Fruit fly (Drosophila melanogaster) whole organism, embryonic: Measurements from ENCODE around the gene Frq2.

Source experiments
- Antp ChIP-seq: fragments of 200-800 bp; sonication (Bioruptor generic); optimal IDR thresholded peaks from 3 replicates; lab custom pipeline; 2016; ENCODE audit warnings: missing biosample characterization, missing genetic modification characterization
- C15 ChIP-seq: fragments of 200-800 bp; sonication (Bioruptor generic); IDR thresholded peaks from 3 replicates; pipeline ENCODE4 v1.3.6; 2022; ENCODE audit warnings: missing biosample characterization, missing genetic modification characterization
- CG10147 ChIP-seq: fragments of 200-800 bp; sonication (Bioruptor generic); optimal IDR thresholded peaks from 2 replicates; lab custom pipeline; 2019; ENCODE audit warnings: missing biosample characterization, mild to moderate bottlenecking, missing genetic modification characterization, moderate library complexity
- CG10543 ChIP-seq: fragments of 200-800 bp; sonication (Bioruptor generic); optimal IDR thresholded peaks from 3 replicates; lab custom pipeline; 2017; ENCODE audit warnings: missing biosample characterization, mild to moderate bottlenecking, missing genetic modification characterization, moderate library complexity
- CG10959 ChIP-seq: fragments of 200-800 bp; sonication (Bioruptor generic); IDR thresholded peaks from 2 replicates; pipeline ENCODE4 v1.3.6; 2022; ENCODE audit warnings: missing biosample characterization, missing genetic modification characterization
- CG14710 ChIP-seq: fragments of 200-800 bp; sonication (Bioruptor generic); optimal IDR thresholded peaks from 3 replicates; lab custom pipeline; 2019; ENCODE audit warnings: missing biosample characterization, mild to moderate bottlenecking, missing genetic modification characterization, moderate library complexity
- CG15269 ChIP-seq: fragments of 200-800 bp; sonication (Bioruptor generic); optimal IDR thresholded peaks from 2 replicates; lab custom pipeline; 2018; ENCODE audit warnings: missing biosample characterization, mild to moderate bottlenecking, missing genetic modification characterization, moderate library complexity
- CG15514 ChIP-seq: fragments of 200-800 bp; sonication (Bioruptor generic); optimal IDR thresholded peaks from 3 replicates; lab custom pipeline; 2017; ENCODE audit warnings: missing biosample characterization, missing genetic modification characterization, mild to moderate bottlenecking, moderate library complexity, missing genetic modification reagents
- CG15601 ChIP-seq: fragments of 200-800 bp; sonication (Bioruptor generic); optimal IDR thresholded peaks from 3 replicates; lab custom pipeline; 2019; ENCODE audit warnings: missing biosample characterization, mild to moderate bottlenecking, missing genetic modification characterization, moderate library complexity
- CG1603 ChIP-seq: fragments of 200-800 bp; sonication (Bioruptor generic); optimal IDR thresholded peaks from 2 replicates; lab custom pipeline; 2019; ENCODE audit warnings: missing biosample characterization, mild to moderate bottlenecking, missing genetic modification characterization, moderate library complexity
- CG16779 ChIP-seq: fragments of 200-800 bp; sonication (Bioruptor generic); IDR thresholded peaks from 2 replicates; pipeline ENCODE4 v1.3.6; 2022; ENCODE audit warnings: missing biosample characterization, missing genetic modification characterization
- CG18262 ChIP-seq: fragments of 200-800 bp; optimal IDR thresholded peaks from 3 replicates; lab custom pipeline; 2019; ENCODE audit warnings: missing biosample characterization, mild to moderate bottlenecking, missing genetic modification characterization, moderate library complexity
- CG1832 ChIP-seq: fragments of 200-800 bp; sonication (Bioruptor generic); optimal IDR thresholded peaks from 2 replicates; lab custom pipeline; 2017; ENCODE audit warnings: missing biosample characterization, mild to moderate bottlenecking, missing genetic modification characterization, inconsistent platforms
- CG2116 ChIP-seq: fragments of 200-800 bp; sonication (Bioruptor generic); optimal IDR thresholded peaks from 3 replicates; lab custom pipeline; 2018; ENCODE audit warnings: missing biosample characterization, mild to moderate bottlenecking, missing genetic modification characterization
- CG2120 ChIP-seq: fragments of 200-800 bp; sonication (Bioruptor generic); optimal IDR thresholded peaks from 3 replicates; lab custom pipeline; 2016; ENCODE audit warnings: missing biosample characterization, missing genetic modification characterization
- CG2678 ChIP-seq: fragments of 200-800 bp; sonication (Bioruptor generic); optimal IDR thresholded peaks from 3 replicates; lab custom pipeline; 2019; ENCODE audit warnings: missing biosample characterization, mild to moderate bottlenecking, missing genetic modification characterization, moderate library complexity
- CG30431 ChIP-seq: fragments of 200-800 bp; sonication (Bioruptor generic); optimal IDR thresholded peaks from 2 replicates; lab custom pipeline; 2017; ENCODE audit warnings: missing biosample characterization, missing genetic modification characterization
- CG4282 ChIP-seq: fragments of 200-800 bp; sonication (Bioruptor generic); optimal IDR thresholded peaks from 2 replicates; lab custom pipeline; 2016; ENCODE audit warnings: missing biosample characterization, missing genetic modification characterization
- CG7839 ChIP-seq: fragments of 200-800 bp; sonication (Bioruptor generic); optimal IDR thresholded peaks from 3 replicates; lab custom pipeline; 2018; ENCODE audit warnings: missing biosample characterization, mild to moderate bottlenecking, missing genetic modification characterization, moderate library complexity
- D19B ChIP-seq: fragments of 200-800 bp; sonication (Bioruptor generic); optimal IDR thresholded peaks from 2 replicates; lab custom pipeline; 2017; ENCODE audit warnings: missing biosample characterization, mild to moderate bottlenecking, missing genetic modification characterization
- Deaf1 ChIP-seq: fragments of 200-800 bp; optimal IDR thresholded peaks from 3 replicates; lab custom pipeline; 2019; ENCODE audit warnings: missing biosample characterization, mild to moderate bottlenecking, missing genetic modification characterization, moderate library complexity
- ERR ChIP-seq: fragments of 200-800 bp; sonication (Bioruptor generic); optimal IDR thresholded peaks from 2 replicates; lab custom pipeline; 2016; ENCODE audit warnings: missing biosample characterization, missing genetic modification characterization
- HLHmδ ChIP-seq: fragments of 200-800 bp; sonication (Bioruptor generic); optimal IDR thresholded peaks from 2 replicates; lab custom pipeline; 2018; ENCODE audit warnings: missing biosample characterization, mild to moderate bottlenecking, missing genetic modification characterization, moderate library complexity
- Hsf ChIP-seq: fragments of 200-800 bp; sonication (Bioruptor generic); optimal IDR thresholded peaks from 3 replicates; lab custom pipeline; 2016; ENCODE audit warnings: missing biosample characterization, missing genetic modification characterization
- Med ChIP-seq: fragments of 200-800 bp; sonication (Bioruptor generic); peaks from one replicate; lab custom pipeline; 2016; ENCODE audit warnings: missing biosample characterization, missing genetic modification characterization, mild to moderate bottlenecking, inconsistent platforms, moderate library complexity
- Mes4 ChIP-seq: fragments of 200-800 bp; sonication (Bioruptor generic); optimal IDR thresholded peaks from 2 replicates; lab custom pipeline; 2016; ENCODE audit warnings: missing biosample characterization, missing genetic modification characterization
- NFAT ChIP-seq: fragments of 200-800 bp; sonication (Bioruptor generic); IDR thresholded peaks from 2 replicates; pipeline ENCODE4 v1.3.6; 2022; ENCODE audit warnings: missing biosample characterization, missing genetic modification characterization
- Poxn ChIP-seq: fragments of 200-800 bp; sonication (Bioruptor generic); IDR thresholded peaks from 2 replicates; pipeline ENCODE4 v1.3.6; 2022; ENCODE audit warnings: missing biosample characterization, missing genetic modification characterization
- Rfx ChIP-seq: fragments of 200-800 bp; sonication (Bioruptor generic); IDR thresholded peaks from 2 replicates; pipeline ENCODE4 v1.3.6; 2022; ENCODE audit warnings: missing biosample characterization, missing genetic modification characterization
- cas ChIP-seq: fragments of 200-800 bp; sonication (Bioruptor generic); IDR thresholded peaks from 2 replicates; pipeline ENCODE4 v1.3.6; 2022; ENCODE audit warnings: missing biosample characterization, missing genetic modification characterization
- chinmo ChIP-seq: fragments of 200-800 bp; sonication (Bioruptor generic); IDR thresholded peaks from 4 replicates; pipeline ENCODE4 v1.3.6; 2022; ENCODE audit warnings: missing biosample characterization, missing genetic modification characterization; ENCODE audit not compliant: partially characterized antibody
- dan ChIP-seq: fragments of 200-800 bp; sonication (Bioruptor generic); IDR thresholded peaks from 2 replicates; pipeline ENCODE4 v1.3.6; 2022; ENCODE audit warnings: missing biosample characterization, missing genetic modification characterization
- eve ChIP-seq, 2 experiments: fragments of >200 bp; optimal IDR thresholded peaks; 2 replicates each; lab custom pipeline; 2017; ENCODE audit warnings: missing biosample characterization in 2 of 2, missing genetic modification characterization in 2 of 2
- ewg ChIP-seq: fragments of 200-800 bp; sonication (Bioruptor generic); optimal IDR thresholded peaks from 3 replicates; lab custom pipeline; 2017; ENCODE audit warnings: mild to moderate bottlenecking, missing biosample characterization, missing genetic modification reagents, missing genetic modification characterization
- eyg ChIP-seq: fragments of 200-800 bp; sonication (Bioruptor generic); optimal IDR thresholded peaks from 3 replicates; lab custom pipeline; 2016; ENCODE audit warnings: missing biosample characterization, missing genetic modification characterization
- fd3F ChIP-seq: fragments of 200-800 bp; sonication (Bioruptor generic); optimal IDR thresholded peaks from 2 replicates; lab custom pipeline; 2018; ENCODE audit warnings: missing biosample characterization, mild to moderate bottlenecking, missing genetic modification characterization, moderate library complexity
- gsb ChIP-seq: fragments of 200-800 bp; sonication (Bioruptor generic); IDR thresholded peaks from 2 replicates; pipeline ENCODE4 v1.3.6; 2022; ENCODE audit warnings: missing biosample characterization, missing genetic modification characterization
- ham ChIP-seq: fragments of 200-800 bp; sonication (Bioruptor generic); IDR thresholded peaks from 2 replicates; pipeline ENCODE4 v1.3.6; 2022; ENCODE audit warnings: missing biosample characterization, missing genetic modification characterization
- lilli ChIP-seq: fragments of 200-800 bp; sonication (Bioruptor generic); optimal IDR thresholded peaks from 3 replicates; lab custom pipeline; 2016; ENCODE audit warnings: missing biosample characterization, missing genetic modification characterization
- otp ChIP-seq: fragments of 200-800 bp; sonication (Bioruptor generic); IDR thresholded peaks from 3 replicates; pipeline ENCODE4, ENCODE4 v1.3.6; 2022; ENCODE audit warnings: missing biosample characterization, missing genetic modification characterization
- rib ChIP-seq: fragments of 200-800 bp; sonication (Bioruptor generic); IDR thresholded peaks from 2 replicates; pipeline ENCODE4 v1.3.6; 2022; ENCODE audit warnings: missing biosample characterization, missing genetic modification characterization
- row ChIP-seq: fragments of 200-800 bp; sonication (Bioruptor generic); IDR thresholded peaks from 3 replicates; pipeline ENCODE4 v1.3.6; 2022; ENCODE audit warnings: missing biosample characterization, missing genetic modification characterization
- sens ChIP-seq: fragments of 200-800 bp; sonication (Bioruptor generic); peaks from one replicate; lab custom pipeline; 2016; ENCODE audit warnings: missing biosample characterization, missing genetic modification characterization
- sug ChIP-seq: fragments of 200-800 bp; optimal IDR thresholded peaks from 2 replicates; lab custom pipeline; 2019; ENCODE audit warnings: missing biosample characterization, mild to moderate bottlenecking, missing genetic modification characterization, moderate library complexity
- tap ChIP-seq: fragments of 200-800 bp; optimal IDR thresholded peaks from 3 replicates; lab custom pipeline; 2019; ENCODE audit warnings: missing biosample characterization, mild to moderate bottlenecking, missing genetic modification characterization, moderate library complexity
- tgo ChIP-seq: fragments of 200-800 bp; sonication (Bioruptor generic); IDR thresholded peaks from 3 replicates; pipeline ENCODE4 v1.3.6; 2022; ENCODE audit warnings: missing biosample characterization, missing genetic modification characterization
- ttk ChIP-seq: fragments of 200-800 bp; sonication (Bioruptor generic); IDR thresholded peaks from 2 replicates; pipeline ENCODE4 v2.1.2; 2022; ENCODE audit warnings: missing biosample characterization, missing genetic modification characterization

Gene Frq2

dm6 chrX:18138297-18138696 is 39.1 kb upstream of the Frq2 start, which contains the start of gene CG43229 (continued):
- TF ChIP-seq chinmo (GFP tag; lab: Robert Waterston, UW), result peak; percentile 80; the same call in 2 of the 4 replicates

DNA sequence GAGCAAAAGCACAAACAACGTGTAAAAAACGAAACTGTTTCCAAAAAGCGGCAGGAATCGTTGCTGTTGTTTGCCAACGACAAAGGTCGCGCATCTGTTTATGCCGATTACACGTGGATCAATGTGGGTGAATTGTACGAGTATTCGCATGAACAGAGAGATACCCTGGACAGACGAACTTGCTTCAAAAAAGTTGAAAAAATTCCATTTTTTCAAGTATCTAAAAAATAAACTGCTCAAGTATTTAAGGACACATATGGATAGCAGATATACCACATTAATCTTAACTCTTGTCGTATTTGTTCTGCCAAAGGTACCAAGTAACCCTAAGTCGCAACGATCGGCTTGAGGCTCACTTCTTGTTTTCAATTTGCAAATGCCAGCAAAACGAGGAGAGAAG is 37.5 kb upstream of the Frq2 start:
- no peak for TF ChIP-seq CG4282 (GFP tag; lab: Kevin White, UChicago)
- TF ChIP-seq D19B (GFP tag; lab: Kevin White, UChicago), result peak; percentile 56
- peak; percentile 16; the same call in 1 of the 3 replicates for TF ChIP-seq row (GFP tag; lab: Robert Waterston, UW)
- TF ChIP-seq Med, result peak; percentile 20
- peak; percentile 18; the same call in 1 of the 2 replicates for TF ChIP-seq Rfx (GFP tag; lab: Robert Waterston, UW)
- TF ChIP-seq Mes4 (GFP tag; lab: Kevin White, UChicago), result no peak
- TF ChIP-seq sens (GFP tag; lab: Kevin White, UChicago), result peak; percentile 2

DNA sequence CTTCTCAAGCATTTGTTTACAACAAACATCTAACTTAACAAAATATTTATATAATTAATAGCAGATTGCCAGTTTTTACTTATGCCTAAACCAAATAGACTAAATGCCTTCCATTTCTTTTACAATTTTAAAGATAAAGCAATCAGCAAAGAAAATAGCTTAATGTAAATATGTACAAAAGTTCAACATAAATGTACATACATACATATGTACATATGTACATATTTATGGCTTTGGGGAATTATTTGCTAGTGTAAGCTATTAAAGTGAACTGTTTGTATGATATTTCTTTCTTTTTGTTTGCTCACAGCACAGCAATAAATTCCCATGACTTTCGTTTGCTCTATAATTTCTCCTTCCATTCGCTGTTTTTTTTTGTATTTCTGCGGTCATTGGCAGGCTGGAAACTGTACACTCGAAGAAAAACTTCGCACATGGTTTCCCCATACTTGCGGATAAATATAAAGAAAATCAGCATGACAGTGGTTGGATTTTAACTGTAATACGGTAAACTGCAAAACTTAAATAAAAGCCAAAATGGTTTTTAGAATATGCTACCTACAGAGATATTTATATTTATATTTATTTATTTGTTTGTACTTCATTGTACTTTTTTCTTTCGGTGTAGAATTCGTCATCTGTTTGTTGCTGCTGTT is 36.4 kb upstream of the Frq2 start:
- TF ChIP-seq Hsf (peak; percentile 5), ttk (GFP tag; lab: Robert Waterston, UW) (0 out of 2 replicates have a peak, but pooled peaks have one; percentile 5), lilli (peak; percentile 10), CG18262 (tag; lab: Kevin White, UChicago) (peak; percentile 13), CG10147 (GFP tag; lab: Kevin White, UChicago) (no peak), tgo (GFP tag; lab: Robert Waterston, UW) (0 out of 3 replicates have a peak, but pooled peaks have one; percentile 21), NFAT (GFP tag; lab: Robert Waterston, UW) (no peak), ewg (GFP tag; lab: Kevin White, UChicago) (no peak), CG10543 (GFP tag; lab: Kevin White, UChicago) (no peak), CG30431 (GFP tag; lab: Kevin White, UChicago) (no peak), gsb (no peak), otp (GFP tag; lab: Robert Waterston, UW) (no peak), CG1832 (GFP tag; lab: Kevin White, UChicago) (no peak), CG15514 (no peak), CG7839 (tag; lab: Kevin White, UChicago) (peak; percentile 51), sug (tag; lab: Kevin White, UChicago) (no peak), eyg (GFP tag; lab: Kevin White, UChicago) (no peak), cas (GFP tag; lab: Robert Waterston, UW) (no peak), CG15269 (tag; lab: Kevin White, UChicago) (peak; percentile 31), Deaf1 (tag; lab: Kevin White, UChicago) (no peak), Antp (GFP tag; lab: Kevin White, UChicago) (no peak), Poxn (GFP tag; lab: Robert Waterston, UW) (no peak), CG16779 (no peak), HLHmδ (GFP tag; lab: Kevin White, UChicago) (no peak), rib (no peak), ERR (GFP tag; lab: Kevin White, UChicago) (no peak), CG2678 (peak; percentile 42), C15 (GFP tag; lab: Robert Waterston, UW) (no peak), CG1603 (tag; lab: Kevin White, UChicago) (peak; percentile 35), dan (GFP tag; lab: Robert Waterston, UW) (no peak), CG2120 (GFP tag; lab: Kevin White, UChicago) (peak; percentile 39), fd3F (GFP tag; lab: Kevin White, UChicago) (no peak), ham (GFP tag; lab: Robert Waterston, UW) (no peak), eve (GFP tag; optimal IDR thresholded peaks at IDR 0.05; lab: Kevin White, UChicago) (peak in 1 of 2 experiments; percentile 48), CG15601 (tag; lab: Kevin White, UChicago) (peak; percentile 20), tap (tag; lab: Kevin White, UChicago) (no peak), CG2116 (no peak), CG10959 (GFP tag; lab: Robert Waterston, UW) (no peak), CG14710 (tag; lab: Kevin White, UChicago) (peak; percentile 26)
